Worm (Caenorhabditis elegans): ENCODE measurements around the gene F49F1.17.

DNA sequence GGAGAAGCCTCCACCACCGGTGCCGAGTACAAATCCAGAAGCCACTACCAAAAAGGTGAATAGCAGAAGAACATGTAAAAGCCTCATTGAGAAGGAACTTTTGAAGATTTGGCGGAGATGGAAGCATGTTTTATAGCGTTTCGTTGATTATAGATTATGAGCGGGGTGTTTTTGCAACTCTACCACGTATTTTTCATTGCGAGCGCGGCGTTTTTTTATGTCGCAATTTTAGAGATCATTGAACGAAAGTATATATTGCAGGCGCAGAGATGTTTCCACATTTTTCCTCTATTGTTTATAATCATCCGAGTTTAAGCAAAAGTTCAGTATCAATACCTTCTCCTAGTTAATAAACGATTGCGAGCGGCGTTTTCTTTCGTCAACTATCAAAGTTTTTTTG is at the start of gene F49F1.17:
- TF ChIP-seq hlh-30 (tag; optimal IDR thresholded peaks at IDR 0.05; ENCODE audit: insufficient read depth) (no peak), egl-43 (GFP tag; IDR thresholded peaks at IDR 0.05) (no peak), dpl-1 (GFP tag; optimal IDR thresholded peaks at IDR 0.05) (no peak)
